Fruit fly (Drosophila melanogaster) whole organism, wandering third instar larva: Measurements from ENCODE around the gene CG45676.

Experiments used
- Abd-B ChIP-seq: fragments of >200 bp; optimal IDR thresholded peaks from 2 replicates; lab custom pipeline; 2017; ENCODE audit warnings: missing biosample characterization, missing genetic modification characterization
- Dfd ChIP-seq: fragments of >200 bp; optimal IDR thresholded peaks from 2 replicates; lab custom pipeline; 2017; ENCODE audit warnings: missing biosample characterization, missing genetic modification characterization
- GATAd ChIP-seq: sonication (Bioruptor generic); optimal IDR thresholded peaks from 2 replicates; lab custom pipeline; 2016; ENCODE audit warnings: missing biosample characterization, missing genetic modification characterization
- Hr83 ChIP-seq: fragments of 200-300 bp; sonication (Bioruptor generic); optimal IDR thresholded peaks from 2 replicates; lab custom pipeline; 2016; ENCODE audit warnings: missing biosample characterization, mild to moderate bottlenecking, missing genetic modification characterization, moderate library complexity; ENCODE audit not compliant: poor library complexity, severe bottlenecking
- N ChIP-seq: fragments of >200 bp; optimal IDR thresholded peaks from 2 replicates; lab custom pipeline; 2018; ENCODE audit warnings: missing biosample characterization, missing external identifiers, missing genetic modification characterization
- OdsH ChIP-seq: fragments of 200-800 bp; sonication (Bioruptor generic); optimal IDR thresholded peaks from 2 replicates; lab custom pipeline; 2016; ENCODE audit warnings: missing biosample characterization, mild to moderate bottlenecking, missing genetic modification characterization
- Rel ChIP-seq, 2 experiments: fragments of 200-800 bp; sonication (Bioruptor generic) in 1 of 2; optimal IDR thresholded peaks; 2 replicates in 1 of 2; 3 replicates in 1 of 2; lab custom pipeline; 2016 to 2019; ENCODE audit warnings: mild to moderate bottlenecking in 2 of 2, missing biosample characterization in 2 of 2, missing genetic modification characterization in 2 of 2, moderate library complexity in 1 of 2
- dmrt93B ChIP-seq: fragments of 200-800 bp; sonication (Bioruptor generic); optimal IDR thresholded peaks from 2 replicates; lab custom pipeline; 2018; ENCODE audit warnings: missing biosample characterization, mild to moderate bottlenecking, missing genetic modification characterization
- dsf ChIP-seq: sonication (Bioruptor generic); optimal IDR thresholded peaks from 2 replicates; lab custom pipeline; 2016; ENCODE audit warnings: missing biosample characterization, missing genetic modification characterization, borderline replicate concordance
- fru ChIP-seq: fragments of 200-800 bp; sonication (Bioruptor generic); optimal IDR thresholded peaks from 3 replicates; lab custom pipeline; 2016; ENCODE audit warnings: missing biosample characterization, mild to moderate bottlenecking, missing genetic modification characterization
- h ChIP-seq: fragments of 200-800 bp; sonication (Bioruptor generic); optimal IDR thresholded peaks from 3 replicates; lab custom pipeline; 2016; ENCODE audit warnings: missing biosample characterization, mild to moderate bottlenecking, missing genetic modification characterization
- rgr ChIP-seq: fragments of 200-800 bp; sonication (Bioruptor generic); optimal IDR thresholded peaks from 3 replicates; lab custom pipeline; 2016; ENCODE audit warnings: missing biosample characterization, mild to moderate bottlenecking, missing genetic modification characterization
- sv ChIP-seq: fragments of 200-800 bp; sonication (Bioruptor generic); optimal IDR thresholded peaks from 3 replicates; lab custom pipeline; 2016; ENCODE audit warnings: missing biosample characterization, missing genetic modification characterization
- usp ChIP-seq: fragments of >200 bp; optimal IDR thresholded peaks from 2 replicates; lab custom pipeline; 2017; ENCODE audit warnings: missing biosample characterization, missing genetic modification characterization

Gene CG45676

dm6 chr3R:11460502-11461358, 42.0 kb downstream of the CG45676 start, which contains the start of gene PGRP-LB (continued):
- peak; percentile 17 for TF ChIP-seq fru (GFP tag; lab: Kevin White, UChicago)
- no peak for TF ChIP-seq sv
- TF ChIP-seq dsf, result no peak

DNA sequence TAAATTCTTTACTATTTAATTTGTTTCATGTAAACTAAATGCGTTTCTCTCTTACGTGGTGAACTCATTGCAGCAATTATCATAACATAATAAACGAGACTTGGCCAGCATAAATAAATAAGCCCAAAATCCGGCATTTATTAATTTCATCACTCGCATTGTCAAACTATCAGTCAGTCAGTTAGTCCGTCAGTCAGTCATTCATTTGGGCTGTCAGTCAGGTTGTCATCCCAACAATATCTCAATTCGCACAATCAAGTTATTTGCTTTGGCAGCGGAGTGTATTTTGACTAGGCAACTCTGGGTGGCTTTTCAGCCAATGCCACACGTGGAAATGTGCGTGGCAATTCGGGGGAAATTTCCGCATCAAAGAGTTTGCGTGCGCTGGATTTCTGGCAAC, 49.1 kb downstream of the CG45676 start:
- TF ChIP-seq GATAd (GFP tag; lab: Kevin White, UChicago) (no peak), Rel (GFP tag; optimal IDR thresholded peaks at IDR 0.05; lab: Kevin White, UChicago) (no peak), Rel (tag; optimal IDR thresholded peaks at IDR 0.05; lab: Kevin White, UChicago) (no peak), rgr (GFP tag; lab: Kevin White, UChicago) (no peak), Abd-B (GFP tag; lab: Kevin White, UChicago) (no peak), h (GFP tag; lab: Kevin White, UChicago) (no peak), Dfd (GFP tag; lab: Kevin White, UChicago) (no peak), usp (GFP tag; lab: Kevin White, UChicago) (no peak), OdsH (GFP tag; lab: Kevin White, UChicago) (no peak), dmrt93B (GFP tag; lab: Kevin White, UChicago) (no peak), N (GFP tag; lab: Kevin White, UChicago) (no peak), Hr83 (no peak)
- TF ChIP-seq, all 38 proteins: peak for 0
